Worm (Caenorhabditis elegans): ENCODE data around the gene F53C11.1.

The F53C11.1 gene

ce11 chrV:13768941-13769436, 6.6 kb upstream of the F53C11.1 start, which contains the start of gene nas-24:
Gene nas-24, plus strand, starts transcription at chrV:13769386.
- TF ChIP-seq W03F9.2 (tag; optimal IDR thresholded peaks at IDR 0.05) (no peak), dao-5 (tag; optimal IDR thresholded peaks at IDR 0.05) (no peak), him-1 (tag; optimal IDR thresholded peaks at IDR 0.05) (no peak)

ce11 chrV:13771209-13771608, 4.4 kb upstream of the F53C11.1 start, which contains the start of gene F20G2.5:
Gene F20G2.5, plus strand, starts transcription at chrV:13771509.
- no peak for TF ChIP-seq W03F9.2 (tag; optimal IDR thresholded peaks at IDR 0.05)
- TF ChIP-seq him-1 (tag; optimal IDR thresholded peaks at IDR 0.05), result no peak
- no peak for TF ChIP-seq dao-5 (tag; optimal IDR thresholded peaks at IDR 0.05)

- TF ChIP-seq dao-5 (tag; optimal IDR thresholded peaks at IDR 0.05) (no peak), him-1 (tag; optimal IDR thresholded peaks at IDR 0.05) (no peak), W03F9.2 (tag; optimal IDR thresholded peaks at IDR 0.05) (no peak)
Measured at ce11 chrV:13777857-13778256, 2.3 kb downstream of the F53C11.1 start, which contains the start of gene F53C11.9. Gene F53C11.9, plus strand, starts transcription at chrV:13778015.

ce11 chrV:13780902-13781301, 5.3 kb downstream of the F53C11.1 start:
- TF ChIP-seq him-1 (tag; optimal IDR thresholded peaks at IDR 0.05), result no peak
- no peak for TF ChIP-seq W03F9.2 (tag; optimal IDR thresholded peaks at IDR 0.05)
- no peak for TF ChIP-seq dao-5 (tag; optimal IDR thresholded peaks at IDR 0.05)

ce11 chrV:13782190-13782589, 6.6 kb downstream of the F53C11.1 start, which contains the start of gene decr-1.1:
Gene decr-1.1, plus strand, starts transcription at chrV:13782399.
- TF ChIP-seq him-1 (tag; optimal IDR thresholded peaks at IDR 0.05), result no peak
- TF ChIP-seq dao-5 (tag; optimal IDR thresholded peaks at IDR 0.05), result no peak
- TF ChIP-seq W03F9.2 (tag; optimal IDR thresholded peaks at IDR 0.05), result no peak

ce11 chrV:13785767-13786166, 10.2 kb downstream of the F53C11.1 start:
- no peak for TF ChIP-seq W03F9.2 (tag; optimal IDR thresholded peaks at IDR 0.05)
- TF ChIP-seq dao-5 (tag; optimal IDR thresholded peaks at IDR 0.05), result no peak
- TF ChIP-seq him-1 (tag; optimal IDR thresholded peaks at IDR 0.05), result no peak

ce11 chrV:13787225-13787898, 11.8 kb downstream of the F53C11.1 start, which contains the start of the genes F53C11.4 and F53C11.5:
Gene F53C11.4, minus strand, starts transcription at chrV:13787352.
Gene F53C11.5, plus strand, starts transcription at chrV:13787549.
- TF ChIP-seq W03F9.2 (tag; optimal IDR thresholded peaks at IDR 0.05) (peak; percentile 3), him-1 (tag; optimal IDR thresholded peaks at IDR 0.05) (no peak)

ce11 chrV:13787948-13788681, 12.5 kb downstream of the F53C11.1 start:
- no peak for TF ChIP-seq W03F9.2 (tag; optimal IDR thresholded peaks at IDR 0.05)
- no peak for TF ChIP-seq dao-5 (tag; optimal IDR thresholded peaks at IDR 0.05)

ce11 chrV:13789362-13789761, 13.8 kb downstream of the F53C11.1 start:
- peak; percentile 84 for TF ChIP-seq W03F9.2 (tag; optimal IDR thresholded peaks at IDR 0.05)
- TF ChIP-seq him-1 (tag; optimal IDR thresholded peaks at IDR 0.05), result peak; percentile 58
- no peak for TF ChIP-seq dao-5 (tag; optimal IDR thresholded peaks at IDR 0.05)

ce11 chrV:13790117-13790516, 14.5 kb downstream of the F53C11.1 start:
- TF ChIP-seq him-1 (tag; optimal IDR thresholded peaks at IDR 0.05) (no peak), W03F9.2 (tag; optimal IDR thresholded peaks at IDR 0.05) (no peak), dao-5 (tag; optimal IDR thresholded peaks at IDR 0.05) (no peak)

- TF ChIP-seq W03F9.2 (tag; optimal IDR thresholded peaks at IDR 0.05), result no peak
- no peak for TF ChIP-seq him-1 (tag; optimal IDR thresholded peaks at IDR 0.05)
- TF ChIP-seq dao-5 (tag; optimal IDR thresholded peaks at IDR 0.05), result no peak
Measured at ce11 chrV:13790557-13790956, 15.0 kb downstream of the F53C11.1 start.

ce11 chrV:13794046-13794445, 18.4 kb downstream of the F53C11.1 start:
- TF ChIP-seq him-1 (tag; optimal IDR thresholded peaks at IDR 0.05), result no peak
- TF ChIP-seq dao-5 (tag; optimal IDR thresholded peaks at IDR 0.05), result no peak
- TF ChIP-seq W03F9.2 (tag; optimal IDR thresholded peaks at IDR 0.05), result no peak

ce11 chrV:13796246-13796776, 20.7 kb downstream of the F53C11.1 start, which contains the start of gene twk-32:
Gene twk-32, plus strand, starts transcription at chrV:13796641.
- TF ChIP-seq dao-5 (tag; optimal IDR thresholded peaks at IDR 0.05), result no peak
- TF ChIP-seq him-1 (tag; optimal IDR thresholded peaks at IDR 0.05), result no peak
- TF ChIP-seq W03F9.2 (tag; optimal IDR thresholded peaks at IDR 0.05), result no peak

- TF ChIP-seq W03F9.2 (tag; optimal IDR thresholded peaks at IDR 0.05), result no peak
- no peak for TF ChIP-seq him-1 (tag; optimal IDR thresholded peaks at IDR 0.05)
- no peak for TF ChIP-seq dao-5 (tag; optimal IDR thresholded peaks at IDR 0.05)
Measured at ce11 chrV:13799190-13799589, 23.6 kb downstream of the F53C11.1 start.
